Worm (Caenorhabditis elegans) whole organism, L4/young adult: ENCODE results near the gene sem-5.
A peak's percentile ranks its signal among the peaks of the same experiment; 100 is the strongest.

ENCODE experiments used
- W03F9.2 ChIP-seq: fragments of 150-350 bp; optimal IDR thresholded peaks from 2 replicates; lab custom pipeline; 2014; ENCODE audit warnings: missing biosample characterization, missing genetic modification characterization
- dao-5 ChIP-seq: sonication (generic microtip); optimal IDR thresholded peaks from 2 replicates; lab custom pipeline; 2016; ENCODE audit warnings: missing genotype, missing genetic modification characterization, moderate library complexity, missing compliant biosample characterization
- him-1 ChIP-seq: sonication (generic microtip); optimal IDR thresholded peaks from 2 replicates; lab custom pipeline; 2016; ENCODE audit warnings: missing genotype, missing genetic modification reagents, missing genetic modification characterization, missing compliant biosample characterization

sem-5 gene

ce11 chrX:7952226-7953062 lies 9.1 kb downstream of the sem-5 start:
- TF ChIP-seq him-1 (tag; lab: Kevin White, UChicago) (no peak), dao-5 (no peak), W03F9.2 (tag; lab: Kevin White, UChicago) (no peak)

- TF ChIP-seq dao-5 = no peak
- TF ChIP-seq him-1 (tag; lab: Kevin White, UChicago) = peak; percentile 89
- no peak for TF ChIP-seq W03F9.2 (tag; lab: Kevin White, UChicago)
Observed at ce11 chrX:7951578-7951977, 9.9 kb downstream of the sem-5 start.

- no peak for TF ChIP-seq dao-5
- no peak for TF ChIP-seq W03F9.2 (tag; lab: Kevin White, UChicago)
Observed at ce11 chrX:7945438-7945837, 16.1 kb downstream of the sem-5 start.

ce11 chrX:7944999-7945398 lies 16.5 kb downstream of the sem-5 start, which contains the start of gene tnt-3:
Gene tnt-3, minus strand, starts transcription at chrX:7945099.
- TF ChIP-seq W03F9.2 (tag; lab: Kevin White, UChicago) (no peak), him-1 (tag; lab: Kevin White, UChicago) (no peak), dao-5 (no peak)

DNA sequence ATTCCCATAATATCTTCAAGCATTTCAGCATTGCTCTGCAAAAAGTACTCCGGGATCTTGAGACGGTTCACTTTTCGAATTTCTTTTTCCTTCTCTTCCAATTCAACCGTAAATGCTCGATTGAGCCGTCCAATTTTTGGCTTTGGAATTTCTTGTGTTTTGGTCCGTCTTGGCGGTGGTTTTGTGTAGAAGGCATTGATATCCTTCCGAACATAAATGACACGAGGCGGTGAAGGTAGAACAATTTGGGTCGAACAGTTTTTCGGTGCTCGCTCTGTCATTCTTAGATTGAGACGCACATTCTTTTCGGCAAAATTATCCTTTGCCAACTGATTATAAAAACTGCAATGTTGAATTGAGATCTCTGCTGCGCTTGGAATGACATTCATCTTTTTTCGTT lies 18.8 kb downstream of the sem-5 start:
- TF ChIP-seq W03F9.2 (tag; lab: Kevin White, UChicago) (no peak), him-1 (tag; lab: Kevin White, UChicago) (no peak), dao-5 (no peak)

DNA sequence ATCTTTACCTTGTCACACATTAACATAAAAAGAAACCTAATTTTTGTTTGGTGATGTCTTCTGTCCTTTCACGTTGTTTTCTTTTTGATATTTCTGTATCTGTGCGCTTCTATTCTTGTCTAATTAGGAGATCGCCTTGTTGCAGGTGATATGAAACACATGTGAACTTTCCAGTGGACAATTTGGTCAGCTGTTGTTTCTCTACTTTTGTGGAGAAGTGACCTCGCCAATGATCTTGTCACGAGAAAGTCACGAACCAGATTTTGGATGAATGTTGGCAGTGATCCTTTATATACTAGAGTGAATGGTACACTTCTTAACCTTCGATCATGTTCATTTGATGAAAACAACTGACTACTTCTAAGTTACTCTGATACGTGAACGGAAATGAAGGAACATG lies 29.1 kb downstream of the sem-5 start:
- TF ChIP-seq him-1 (tag; lab: Kevin White, UChicago) (no peak), W03F9.2 (tag; lab: Kevin White, UChicago) (no peak), dao-5 (no peak)

- TF ChIP-seq him-1 (tag; lab: Kevin White, UChicago) (no peak), dao-5 (no peak), W03F9.2 (tag; lab: Kevin White, UChicago) (no peak)
Observed at ce11 chrX:7930450-7930849, 31.1 kb downstream of the sem-5 start, which contains the start of gene zig-3. Gene zig-3, plus strand, starts transcription at chrX:7930750.

DNA sequence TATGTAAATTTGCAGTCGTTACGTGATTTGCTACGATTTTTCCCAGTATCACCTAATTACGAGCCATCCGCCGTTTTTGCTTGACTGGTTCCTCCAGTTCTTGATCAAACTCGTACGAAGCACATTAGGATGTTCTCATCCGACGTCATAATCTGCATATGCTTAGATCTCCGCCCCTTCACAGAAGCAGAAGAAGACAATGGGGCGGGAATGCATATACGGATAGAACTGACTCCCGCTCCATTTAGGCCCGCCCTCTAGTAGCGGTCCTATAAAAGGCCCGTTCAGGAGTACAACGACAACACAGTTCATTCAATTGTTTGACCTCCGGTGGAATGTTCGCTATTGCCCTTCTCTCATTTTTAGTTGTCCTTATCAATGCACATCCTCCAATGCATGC lies 36.4 kb downstream of the sem-5 start, which contains the start of gene zig-4:
Gene zig-4, plus strand, starts transcription at position 301 of the 400 bp plus-strand sequence.
- TF ChIP-seq dao-5 = no peak
- no peak for TF ChIP-seq W03F9.2 (tag; lab: Kevin White, UChicago)
- TF ChIP-seq him-1 (tag; lab: Kevin White, UChicago) = no peak

DNA sequence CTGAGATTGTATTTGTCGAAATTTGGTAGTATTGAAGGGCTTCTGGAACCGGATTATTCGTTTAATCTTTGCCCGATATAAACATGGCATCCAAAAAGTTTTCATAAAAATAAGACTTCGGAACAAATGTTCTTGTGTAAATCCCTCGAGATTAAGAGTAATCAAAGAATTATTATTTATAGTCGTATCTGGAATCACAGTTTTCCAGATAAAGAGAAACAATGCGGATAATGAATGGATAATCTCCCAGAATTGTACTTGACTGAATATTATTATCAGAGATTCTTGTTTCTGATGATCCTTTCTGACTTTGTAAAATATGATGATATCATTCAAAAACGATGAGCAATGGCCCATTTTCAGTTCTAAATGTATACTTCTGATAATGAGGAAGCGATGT lies 40.4 kb downstream of the sem-5 start:
- TF ChIP-seq W03F9.2 (tag; lab: Kevin White, UChicago) = no peak

ce11 chrX:7916076-7916475 lies 45.4 kb downstream of the sem-5 start:
- TF ChIP-seq him-1 (tag; lab: Kevin White, UChicago) (no peak), W03F9.2 (tag; lab: Kevin White, UChicago) (no peak), dao-5 (no peak)

- no peak for TF ChIP-seq dao-5
- no peak for TF ChIP-seq W03F9.2 (tag; lab: Kevin White, UChicago)
- no peak for TF ChIP-seq him-1 (tag; lab: Kevin White, UChicago)
Observed at ce11 chrX:7915616-7916015, 45.9 kb downstream of the sem-5 start.

- no peak for TF ChIP-seq dao-5
- TF ChIP-seq him-1 (tag; lab: Kevin White, UChicago) = no peak
- TF ChIP-seq W03F9.2 (tag; lab: Kevin White, UChicago) = no peak
Observed at ce11 chrX:7913830-7914229, 47.7 kb downstream of the sem-5 start, which contains the start of gene C39D10.7. Gene C39D10.7, minus strand, starts transcription at chrX:7913930.
